Fruit fly (Drosophila melanogaster): ENCODE data around the gene Dic61B.

The Dic61B gene

DNA sequence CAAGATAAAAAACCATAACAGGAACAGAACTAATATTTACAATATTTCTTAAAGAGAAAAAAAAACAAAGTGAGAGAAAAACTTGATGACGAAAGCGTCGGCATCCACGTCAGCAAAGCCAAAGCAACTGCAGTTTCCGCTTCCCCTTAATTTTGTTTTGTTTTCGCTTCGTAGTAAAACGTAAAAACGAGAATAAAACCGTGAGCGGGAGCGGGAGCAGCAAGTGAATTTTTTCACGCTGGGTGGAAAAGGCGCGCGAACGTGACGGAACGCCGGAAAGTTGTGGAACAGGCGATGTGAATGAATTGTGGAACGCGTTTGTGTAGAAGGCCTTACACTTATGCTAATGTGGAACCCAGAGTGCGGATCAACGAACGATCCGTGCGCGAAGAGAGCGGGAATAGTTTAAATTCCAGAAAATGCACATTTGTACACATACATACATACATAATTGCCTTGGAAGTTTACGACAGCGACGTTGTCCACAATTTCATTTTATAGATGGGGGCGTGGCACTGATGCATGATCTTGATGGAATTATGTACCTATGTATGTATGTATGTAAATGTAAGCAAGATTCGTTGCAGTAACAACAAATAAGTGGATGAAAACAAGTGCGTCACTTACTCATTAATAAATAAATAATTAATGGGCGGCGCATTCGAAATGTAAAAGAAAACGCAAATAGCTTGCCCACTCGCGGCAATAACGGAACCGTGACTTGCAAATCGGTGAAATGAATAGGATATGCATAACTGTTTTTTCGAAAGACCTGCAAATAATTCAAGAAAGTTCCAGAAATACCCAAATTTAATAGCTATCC lies 23.9 kb downstream of the Dic61B start:
- TF ChIP-seq CG12768 (GFP tag; optimal IDR thresholded peaks at IDR 0.05) (peak; percentile 58), pad (GFP tag; optimal IDR thresholded peaks at IDR 0.05) (peak; percentile 94), Clk (GFP tag; optimal IDR thresholded peaks at IDR 0.05) (no peak), CG11617 (GFP tag; optimal IDR thresholded peaks at IDR 0.05) (no peak), bab1 (GFP tag; optimal IDR thresholded peaks at IDR 0.05) (peak; percentile 25), ovo (GFP tag; optimal IDR thresholded peaks at IDR 0.05) (peak; percentile 53), cic (GFP tag; optimal IDR thresholded peaks at IDR 0.05) (peak; percentile 100), CG5204 (GFP tag; optimal IDR thresholded peaks at IDR 0.05) (no peak), Crg-1 (GFP tag; optimal IDR thresholded peaks at IDR 0.05) (no peak), CG1620 (GFP tag; optimal IDR thresholded peaks at IDR 0.05) (no peak), Hr96 (GFP tag; optimal IDR thresholded peaks at IDR 0.05) (no peak), CG33017 (tag; optimal IDR thresholded peaks at IDR 0.05) (peak; percentile 50), Mnt (GFP tag; optimal IDR thresholded peaks at IDR 0.05) (peak; percentile 30), kay (GFP tag; ENCODE audit: borderline replicate concordance) (peak; percentile 88), CG7045 (GFP tag; optimal IDR thresholded peaks at IDR 0.05) (no peak), tj (GFP tag; optimal IDR thresholded peaks at IDR 0.05) (peak; percentile 78), CG14711 (tag; optimal IDR thresholded peaks at IDR 0.05) (peak; percentile 25), toe (GFP tag; optimal IDR thresholded peaks at IDR 0.05) (no peak), cnc (optimal IDR thresholded peaks at IDR 0.05) (peak; percentile 62 to 84), CG7101 (tag; optimal IDR thresholded peaks at IDR 0.05) (peak; percentile 16)

DNA sequence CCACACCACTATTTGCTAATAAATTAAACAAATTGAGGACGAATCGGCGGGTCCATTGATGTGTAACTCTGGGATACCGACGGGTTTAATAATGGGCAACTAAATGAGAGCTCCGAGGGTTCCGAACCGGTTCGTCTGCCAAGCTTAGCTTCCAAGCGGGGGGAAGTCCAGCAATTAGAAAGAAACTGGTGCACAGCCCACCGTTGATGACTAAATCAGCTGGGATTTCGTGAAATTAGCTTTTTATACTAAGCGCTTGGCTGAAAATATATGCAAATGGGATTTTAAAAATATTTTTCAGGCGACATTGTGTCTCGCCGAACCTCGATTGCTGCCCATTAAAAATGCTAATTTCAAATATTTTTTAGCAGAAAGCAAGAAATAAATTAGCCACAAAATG lies 24.9 kb downstream of the Dic61B start:
- no peak for TF ChIP-seq toe (GFP tag; optimal IDR thresholded peaks at IDR 0.05)
- no peak for TF ChIP-seq CG7101 (tag; optimal IDR thresholded peaks at IDR 0.05)
- TF ChIP-seq Mnt (GFP tag; optimal IDR thresholded peaks at IDR 0.05), result no peak
- no peak for TF ChIP-seq Hr96 (GFP tag; optimal IDR thresholded peaks at IDR 0.05)
- no peak for TF ChIP-seq cnc (optimal IDR thresholded peaks at IDR 0.05)
- no peak for TF ChIP-seq Clk (GFP tag; optimal IDR thresholded peaks at IDR 0.05)
- no peak for TF ChIP-seq ovo (GFP tag; optimal IDR thresholded peaks at IDR 0.05)
- TF ChIP-seq CG11617 (GFP tag; optimal IDR thresholded peaks at IDR 0.05), result no peak
- TF ChIP-seq CG12768 (GFP tag; optimal IDR thresholded peaks at IDR 0.05), result no peak
- no peak for TF ChIP-seq Crg-1 (GFP tag; optimal IDR thresholded peaks at IDR 0.05)
- TF ChIP-seq CG1620 (GFP tag; optimal IDR thresholded peaks at IDR 0.05), result no peak
- no peak for TF ChIP-seq CG5204 (GFP tag; optimal IDR thresholded peaks at IDR 0.05)

DNA sequence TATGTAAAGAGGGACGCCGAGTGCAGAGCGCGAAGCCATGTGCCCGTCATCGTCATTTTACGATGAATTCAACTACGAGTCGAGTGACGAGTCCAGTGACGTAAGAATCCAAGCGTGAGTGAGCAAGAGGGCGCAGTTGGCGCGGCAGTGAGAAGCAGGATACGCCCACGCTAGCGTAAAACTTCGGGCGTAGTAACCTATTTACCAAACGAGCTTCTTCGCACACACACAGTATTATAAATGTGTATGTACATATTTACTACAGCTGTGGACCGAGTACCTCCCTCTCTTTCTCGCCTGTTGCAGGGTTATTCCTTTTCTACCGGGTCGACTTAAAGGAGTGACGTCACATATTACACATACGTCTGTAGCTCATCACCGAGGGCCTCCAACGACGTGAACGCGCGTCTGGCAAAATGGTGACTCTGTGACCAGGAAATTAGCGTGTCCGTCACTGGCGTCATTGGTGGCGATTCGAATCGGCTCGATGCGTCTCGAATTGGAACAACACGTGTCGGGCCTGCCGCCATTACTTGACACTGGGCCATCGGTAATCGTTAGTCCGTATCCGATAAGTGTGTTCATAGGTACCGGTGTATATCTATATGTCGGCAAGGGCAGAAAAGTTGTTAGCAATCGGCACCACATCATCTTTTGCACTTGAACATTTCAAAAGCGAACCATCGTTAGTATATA lies 28.5 kb downstream of the Dic61B start:
- no peak for TF ChIP-seq CG7045 (GFP tag; optimal IDR thresholded peaks at IDR 0.05)
- TF ChIP-seq cic (GFP tag; optimal IDR thresholded peaks at IDR 0.05), result peak; percentile 46

DNA sequence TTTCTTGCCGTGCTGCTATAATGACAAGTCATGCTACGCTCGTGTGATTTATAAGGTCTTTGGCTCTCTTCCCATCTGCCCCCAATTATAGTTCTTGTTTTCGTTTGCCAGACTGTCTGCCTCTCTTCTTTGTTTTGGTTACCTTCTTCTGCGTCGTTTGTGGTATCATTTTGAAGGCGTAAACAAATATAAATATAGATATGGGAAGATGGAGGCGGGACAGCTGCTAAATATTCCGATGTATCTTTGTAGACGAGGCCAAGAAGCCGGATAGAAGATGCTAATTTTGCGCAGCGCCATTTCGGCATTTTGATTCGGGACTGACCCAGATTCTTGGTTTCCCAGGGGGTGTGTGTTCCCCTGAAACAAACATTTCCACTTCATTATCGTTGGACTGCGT lies 33.0 kb downstream of the Dic61B start:
- TF ChIP-seq ovo (GFP tag; optimal IDR thresholded peaks at IDR 0.05), result no peak
- TF ChIP-seq cnc (optimal IDR thresholded peaks at IDR 0.05), result peak in 1 of 2 experiments; percentile 4
- TF ChIP-seq CG7045 (GFP tag; optimal IDR thresholded peaks at IDR 0.05), result no peak
- TF ChIP-seq CG11617 (GFP tag; optimal IDR thresholded peaks at IDR 0.05), result no peak
- no peak for TF ChIP-seq Crg-1 (GFP tag; optimal IDR thresholded peaks at IDR 0.05)
- no peak for TF ChIP-seq Hr96 (GFP tag; optimal IDR thresholded peaks at IDR 0.05)
- TF ChIP-seq tj (GFP tag; optimal IDR thresholded peaks at IDR 0.05), result no peak
- no peak for TF ChIP-seq pad (GFP tag; optimal IDR thresholded peaks at IDR 0.05)
- TF ChIP-seq Mnt (GFP tag; optimal IDR thresholded peaks at IDR 0.05), result no peak

DNA sequence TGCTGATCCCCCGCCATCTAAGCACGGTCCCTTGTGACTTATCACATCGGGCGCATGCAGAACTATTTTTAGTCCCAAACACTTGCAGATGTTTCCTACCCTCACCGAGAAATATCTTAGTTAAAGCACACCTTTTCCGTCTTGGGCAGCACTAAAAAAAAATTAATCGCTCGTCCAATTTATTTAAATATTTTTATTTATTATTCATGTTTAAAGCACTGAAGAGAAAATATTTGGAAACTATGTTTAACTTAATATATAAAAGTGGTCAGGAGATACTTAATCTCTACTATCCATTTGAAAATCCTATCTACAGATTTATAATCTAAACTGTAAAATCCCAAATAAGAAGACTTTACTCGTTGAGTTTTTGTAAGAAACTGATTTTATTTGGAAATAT lies 42.5 kb downstream of the Dic61B start:
- no peak for TF ChIP-seq CG1620 (GFP tag; optimal IDR thresholded peaks at IDR 0.05)
- no peak for TF ChIP-seq tj (GFP tag; optimal IDR thresholded peaks at IDR 0.05)
- no peak for TF ChIP-seq CG7045 (GFP tag; optimal IDR thresholded peaks at IDR 0.05)
- no peak for TF ChIP-seq CG11617 (GFP tag; optimal IDR thresholded peaks at IDR 0.05)
- TF ChIP-seq toe (GFP tag; optimal IDR thresholded peaks at IDR 0.05), result no peak
- no peak for TF ChIP-seq kay (GFP tag; ENCODE audit: borderline replicate concordance)
- TF ChIP-seq CG14711 (tag; optimal IDR thresholded peaks at IDR 0.05), result no peak

DNA sequence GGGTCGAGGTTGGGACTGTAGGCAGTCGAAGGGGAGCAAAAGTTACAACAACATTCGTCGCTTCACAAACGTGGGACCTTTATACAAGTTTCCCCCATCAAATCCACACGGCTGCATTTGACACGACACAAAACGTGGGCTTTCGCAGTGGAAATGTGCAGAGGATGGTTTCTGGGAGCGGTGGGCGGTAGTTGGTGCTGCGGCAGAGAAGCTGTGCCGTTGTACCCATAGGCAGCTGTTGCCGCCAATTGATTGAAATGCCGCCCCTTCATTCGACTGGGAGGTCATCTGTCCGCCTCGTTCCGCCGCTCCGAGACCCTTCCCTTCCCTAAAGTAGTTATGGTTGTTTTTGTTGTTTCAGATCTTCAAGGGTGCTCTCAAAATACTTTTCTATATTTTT lies 43.3 kb downstream of the Dic61B start:
- TF ChIP-seq pad (GFP tag; optimal IDR thresholded peaks at IDR 0.05), result no peak
- no peak for TF ChIP-seq bab1 (GFP tag; optimal IDR thresholded peaks at IDR 0.05)
- TF ChIP-seq CG14711 (tag; optimal IDR thresholded peaks at IDR 0.05), result no peak
- no peak for TF ChIP-seq Crg-1 (GFP tag; optimal IDR thresholded peaks at IDR 0.05)
- no peak for TF ChIP-seq CG33017 (tag; optimal IDR thresholded peaks at IDR 0.05)
- no peak for TF ChIP-seq cnc (optimal IDR thresholded peaks at IDR 0.05)
- no peak for TF ChIP-seq CG11617 (GFP tag; optimal IDR thresholded peaks at IDR 0.05)
- TF ChIP-seq CG5204 (GFP tag; optimal IDR thresholded peaks at IDR 0.05), result no peak
- TF ChIP-seq ovo (GFP tag; optimal IDR thresholded peaks at IDR 0.05), result no peak
- TF ChIP-seq CG7101 (tag; optimal IDR thresholded peaks at IDR 0.05), result no peak
- TF ChIP-seq toe (GFP tag; optimal IDR thresholded peaks at IDR 0.05), result no peak
- TF ChIP-seq kay (GFP tag; ENCODE audit: borderline replicate concordance), result no peak
- no peak for TF ChIP-seq cic (GFP tag; optimal IDR thresholded peaks at IDR 0.05)
- TF ChIP-seq tj (GFP tag; optimal IDR thresholded peaks at IDR 0.05), result no peak
- TF ChIP-seq CG12768 (GFP tag; optimal IDR thresholded peaks at IDR 0.05), result no peak
- no peak for TF ChIP-seq Mnt (GFP tag; optimal IDR thresholded peaks at IDR 0.05)
- no peak for TF ChIP-seq Hr96 (GFP tag; optimal IDR thresholded peaks at IDR 0.05)
- TF ChIP-seq Clk (GFP tag; optimal IDR thresholded peaks at IDR 0.05), result no peak
- no peak for TF ChIP-seq CG7045 (GFP tag; optimal IDR thresholded peaks at IDR 0.05)
- TF ChIP-seq CG1620 (GFP tag; optimal IDR thresholded peaks at IDR 0.05), result no peak

All from whole organism, adult.